Fruit fly (Drosophila melanogaster): Measurements from ENCODE around the gene CG13318.

The CG13318 gene

DNA sequence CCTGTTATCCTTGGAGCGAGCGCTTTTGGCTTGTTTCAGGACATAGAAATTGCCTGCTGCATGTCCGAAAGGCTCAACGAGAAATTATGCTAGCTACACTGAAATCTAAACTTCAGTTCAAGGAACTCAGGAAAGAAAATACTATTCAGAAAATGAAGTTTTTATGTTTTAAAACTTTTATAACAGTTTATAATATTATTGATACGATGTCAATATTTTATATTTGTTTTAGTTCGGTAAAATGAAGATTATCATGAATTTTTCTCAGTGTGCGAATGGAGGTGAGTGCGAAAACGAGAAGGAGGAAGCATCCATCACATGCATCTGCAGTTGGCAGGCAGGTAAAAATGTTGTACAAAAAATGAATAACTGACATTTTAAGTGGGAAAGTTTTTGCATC, 26.1 kb downstream of the CG13318 start (continued):
- TF ChIP-seq HLH4C (GFP tag; IDR thresholded peaks at IDR 0.05; ENCODE audit: partially characterized antibody), result no peak
- TF ChIP-seq CG13624 (GFP tag; optimal IDR thresholded peaks at IDR 0.05), result no peak
- peak; percentile 46 for TF ChIP-seq Meics (GFP tag; optimal IDR thresholded peaks at IDR 0.05)
- no peak for TF ChIP-seq pum (GFP tag; optimal IDR thresholded peaks at IDR 0.05)
- TF ChIP-seq al (GFP tag; IDR thresholded peaks at IDR 0.05), result 0 out of 2 replicates have a peak, but pooled peaks have one; percentile 22
- no peak for TF ChIP-seq Dfd (GFP tag; optimal IDR thresholded peaks at IDR 0.05)
- peak; percentile 30; the same call in 1 of the 2 replicates for TF ChIP-seq ssp (GFP tag; IDR thresholded peaks at IDR 0.05)
- peak; percentile 65 for TF ChIP-seq trem (tag; optimal IDR thresholded peaks at IDR 0.05)
- no peak for TF ChIP-seq Jarid2 (GFP tag; optimal IDR thresholded peaks at IDR 0.05)
- peak; percentile 56; the same call in 1 of the 2 replicates for TF ChIP-seq E2f1 (GFP tag; IDR thresholded peaks at IDR 0.05)
- TF ChIP-seq BEAF-32 (GFP tag; optimal IDR thresholded peaks at IDR 0.05), result no peak
- no peak for TF ChIP-seq CG14441 (GFP tag; IDR thresholded peaks at IDR 0.05)
- TF ChIP-seq CG7271 (tag; optimal IDR thresholded peaks at IDR 0.05), result peak; percentile 88
- no peak for TF ChIP-seq Ets97D (GFP tag; optimal IDR thresholded peaks at IDR 0.05)
- no peak for TF ChIP-seq luna (GFP tag; optimal IDR thresholded peaks at IDR 0.05)
- peak; percentile 76 for TF ChIP-seq PHDP (tag; optimal IDR thresholded peaks at IDR 0.05)
- TF ChIP-seq knrl (GFP tag; IDR thresholded peaks at IDR 0.05; ENCODE audit: partially characterized antibody), result no peak
- TF ChIP-seq usp (GFP tag; optimal IDR thresholded peaks at IDR 0.05), result no peak
- TF ChIP-seq tup (GFP tag; optimal IDR thresholded peaks at IDR 0.05), result no peak
- no peak for TF ChIP-seq hth (optimal IDR thresholded peaks at IDR 0.05)
- peak; percentile 80 for TF ChIP-seq CG31441 (GFP tag; IDR thresholded peaks at IDR 0.05)
- no peak for TF ChIP-seq CG7357 (GFP tag; IDR thresholded peaks at IDR 0.05)
- no peak for TF ChIP-seq CG9215 (GFP tag; IDR thresholded peaks at IDR 0.05)
- peak; percentile 39; the same call in 1 of the 2 replicates for TF ChIP-seq sens-2 (GFP tag; IDR thresholded peaks at IDR 0.05)
- peak; percentile 65 for TF ChIP-seq Atf6 (GFP tag; IDR thresholded peaks at IDR 0.05)
- peak; percentile 67 for TF ChIP-seq CG7556 (GFP tag; optimal IDR thresholded peaks at IDR 0.05)

dm6 chr3R:8744198-8744597, 28.3 kb downstream of the CG13318 start:
- TF ChIP-seq CG3281 (GFP tag; optimal IDR thresholded peaks at IDR 0.05), result peak; percentile 11
- 0 out of 2 replicates have a peak, but pooled peaks have one; percentile 27 for TF ChIP-seq CG14667 (GFP tag; IDR thresholded peaks at IDR 0.05)
- TF ChIP-seq Ets97D (GFP tag; optimal IDR thresholded peaks at IDR 0.05), result no peak
- TF ChIP-seq CG11695 (GFP tag; IDR thresholded peaks at IDR 0.05), result peak; percentile 42; the same call in 2 of the 3 replicates
- TF ChIP-seq HHEX (GFP tag; optimal IDR thresholded peaks at IDR 0.05), result peak; percentile 10
- peak; percentile 51 for TF ChIP-seq CG7556 (GFP tag; optimal IDR thresholded peaks at IDR 0.05)
- TF ChIP-seq CG4820 (GFP tag; optimal IDR thresholded peaks at IDR 0.05), result peak; percentile 45
- TF ChIP-seq CG16863 (GFP tag; optimal IDR thresholded peaks at IDR 0.05), result peak; percentile 26
- no peak for TF ChIP-seq CG2129 (GFP tag; IDR thresholded peaks at IDR 0.05; ENCODE audit: partially characterized antibody)
- peak; percentile 42; the same call in 1 of the 3 replicates for TF ChIP-seq so (GFP tag; IDR thresholded peaks at IDR 0.05)
- no peak for TF ChIP-seq fru (optimal IDR thresholded peaks at IDR 0.05)
- TF ChIP-seq Awh (GFP tag; IDR thresholded peaks at IDR 0.05), result 0 out of 2 replicates have a peak, but pooled peaks have one; percentile 62
- TF ChIP-seq CG17612 (GFP tag; IDR thresholded peaks at IDR 0.05), result no peak
- peak; percentile 52 for TF ChIP-seq CG14441 (GFP tag; IDR thresholded peaks at IDR 0.05)
- TF ChIP-seq CG14050 (GFP tag; IDR thresholded peaks at IDR 0.05), result peak; percentile 12; the same call in 2 of the 3 replicates
- no peak for TF ChIP-seq mld (GFP tag; IDR thresholded peaks at IDR 0.05; ENCODE audit: partially characterized antibody)
- TF ChIP-seq peb (GFP tag; IDR thresholded peaks at IDR 0.05), result peak; percentile 10; the same call in 1 of the 2 replicates
- peak; percentile 10 to 65 for TF ChIP-seq Hr51 (GFP tag; optimal IDR thresholded peaks at IDR 0.05)
- no peak for TF ChIP-seq zen (tag; optimal IDR thresholded peaks at IDR 0.05)
- 0 out of 2 replicates have a peak, but pooled peaks have one; percentile 31 for TF ChIP-seq E2f2 (GFP tag; IDR thresholded peaks at IDR 0.05)
- no peak for TF ChIP-seq ap (GFP tag; IDR thresholded peaks at IDR 0.05)
- no peak for TF ChIP-seq CG42726 (GFP tag; IDR thresholded peaks at IDR 0.05; ENCODE audit: partially characterized antibody)
- TF ChIP-seq unpg (GFP tag; optimal IDR thresholded peaks at IDR 0.05), result peak; percentile 65
- TF ChIP-seq CG3995 (GFP tag; optimal IDR thresholded peaks at IDR 0.05), result no peak
- peak; percentile 2 for TF ChIP-seq mam (GFP tag; optimal IDR thresholded peaks at IDR 0.05)
- TF ChIP-seq run (tag; optimal IDR thresholded peaks at IDR 0.05), result peak; percentile 9
- TF ChIP-seq Poxn (GFP tag; IDR thresholded peaks at IDR 0.05), result no peak
- peak; percentile 11 for TF ChIP-seq CG12659 (GFP tag; optimal IDR thresholded peaks at IDR 0.05)

Data from whole organism, embryonic.